Fruit fly (Drosophila melanogaster) whole organism, prepupa: Measurements from ENCODE around the gene RPA1.

ENCODE experiments used
- Blimp-1 ChIP-seq: fragments of 200-800 bp; sonication (Bioruptor generic); optimal IDR thresholded peaks from 3 replicates; lab custom pipeline; 2017; ENCODE audit warnings: missing biosample characterization, missing genetic modification characterization, mild to moderate bottlenecking, moderate library complexity, missing genetic modification reagents
- CG11294 ChIP-seq: fragments of 200-800 bp; sonication (Bioruptor generic); IDR thresholded peaks from 2 replicates; pipeline ENCODE4 v1.3.6; 2022; ENCODE audit warnings: missing biosample characterization, missing genetic modification characterization
- CG11762 ChIP-seq: fragments of 200-800 bp; sonication (Bioruptor generic); optimal IDR thresholded peaks from 3 replicates; lab custom pipeline; 2016; ENCODE audit warnings: missing biosample characterization, missing genetic modification characterization; ENCODE audit not compliant: insufficient read depth
- CG11902 ChIP-seq: fragments of 200-800 bp; sonication (Bioruptor generic); optimal IDR thresholded peaks from 3 replicates; lab custom pipeline; 2016; ENCODE audit warnings: missing biosample characterization, missing genetic modification characterization
- CG15336 ChIP-seq: fragments of 200-800 bp; sonication (Bioruptor generic); IDR thresholded peaks from 2 replicates; pipeline ENCODE4 v1.3.6; 2022; ENCODE audit warnings: missing biosample characterization, missing genetic modification characterization
- CG1621 ChIP-seq: fragments of 200-800 bp; sonication (Bioruptor generic); optimal IDR thresholded peaks from 3 replicates; lab custom pipeline; 2018; ENCODE audit warnings: missing biosample characterization, mild to moderate bottlenecking, missing genetic modification characterization
- CG3032 ChIP-seq: fragments of 200-800 bp; optimal IDR thresholded peaks from 2 replicates; lab custom pipeline; 2019; ENCODE audit warnings: missing biosample characterization, mild to moderate bottlenecking, missing genetic modification characterization, moderate library complexity
- CG31627 ChIP-seq: fragments of 200-800 bp; sonication (Bioruptor generic); optimal IDR thresholded peaks from 3 replicates; lab custom pipeline; 2016; ENCODE audit warnings: missing biosample characterization, missing genetic modification characterization
- CG6163 ChIP-seq: fragments of 200-800 bp; sonication (Bioruptor generic); IDR thresholded peaks from 3 replicates; pipeline ENCODE4 v1.3.6; 2022; ENCODE audit warnings: missing biosample characterization, missing genetic modification characterization
- CG6276 ChIP-seq: fragments of 200-800 bp; sonication (Bioruptor generic); optimal IDR thresholded peaks from 2 replicates; lab custom pipeline; 2017; ENCODE audit warnings: missing biosample characterization, mild to moderate bottlenecking, missing genetic modification characterization
- CG6792 ChIP-seq: fragments of 200-800 bp; sonication (Bioruptor generic); optimal IDR thresholded peaks from 3 replicates; lab custom pipeline; 2016; ENCODE audit warnings: missing biosample characterization, missing genetic modification characterization
- CG6808 ChIP-seq: fragments of 200-800 bp; sonication (Bioruptor generic); optimal IDR thresholded peaks from 3 replicates; lab custom pipeline; 2017; ENCODE audit warnings: missing biosample characterization, missing genetic modification characterization, mild to moderate bottlenecking, moderate library complexity, missing genetic modification reagents
- CG6854 ChIP-seq: fragments of 200-800 bp; sonication (Bioruptor generic); optimal IDR thresholded peaks from 2 replicates; lab custom pipeline; 2017; ENCODE audit warnings: missing biosample characterization, mild to moderate bottlenecking, missing genetic modification characterization
- CG8119 ChIP-seq: fragments of 200-800 bp; sonication (Bioruptor generic); IDR thresholded peaks from 3 replicates; pipeline ENCODE4 v1.3.6; 2022; ENCODE audit warnings: missing biosample characterization, missing genetic modification characterization
- CG8319 ChIP-seq: fragments of 200-800 bp; sonication (Bioruptor generic); optimal IDR thresholded peaks from 3 replicates; lab custom pipeline; 2016; ENCODE audit warnings: missing biosample characterization, missing genetic modification characterization
- Eip75B ChIP-seq: fragments of 200-800 bp; sonication (Bioruptor generic); optimal IDR thresholded peaks from 3 replicates; lab custom pipeline; 2016; ENCODE audit warnings: missing biosample characterization, missing genetic modification characterization
- Eip78C ChIP-seq: fragments of 200-800 bp; sonication (Bioruptor generic); peaks from one replicate; lab custom pipeline; 2016; ENCODE audit warnings: missing biosample characterization, missing genetic modification characterization
- Eip93F ChIP-seq: fragments of 200-800 bp; sonication (Bioruptor generic); optimal IDR thresholded peaks from 2 replicates; lab custom pipeline; 2016; ENCODE audit warnings: missing biosample characterization, mild to moderate bottlenecking, missing genetic modification characterization
- Hr39 ChIP-seq: fragments of 200-800 bp; sonication (Bioruptor generic); optimal IDR thresholded peaks from 2 replicates; lab custom pipeline; 2016; ENCODE audit warnings: missing biosample characterization, missing genetic modification characterization
- Hr4 ChIP-seq: fragments of 200-800 bp; sonication (Bioruptor generic); optimal IDR thresholded peaks from 3 replicates; lab custom pipeline; 2016; ENCODE audit warnings: missing biosample characterization, missing genetic modification characterization
- Lpt ChIP-seq: fragments of 200-800 bp; sonication (Bioruptor generic); optimal IDR thresholded peaks from 3 replicates; lab custom pipeline; 2016; ENCODE audit warnings: missing biosample characterization, missing genetic modification characterization
- Sox14 ChIP-seq: fragments of 200-800 bp; sonication (Bioruptor generic); optimal IDR thresholded peaks from 3 replicates; lab custom pipeline; 2016; ENCODE audit warnings: missing biosample characterization, missing genetic modification characterization
- acj6 ChIP-seq: fragments of 200-800 bp; sonication (Bioruptor generic); optimal IDR thresholded peaks from 3 replicates; lab custom pipeline; 2016; ENCODE audit warnings: missing biosample characterization, missing genetic modification characterization
- dac ChIP-seq: fragments of 200-800 bp; sonication (Bioruptor generic); optimal IDR thresholded peaks from 2 replicates; lab custom pipeline; 2017; ENCODE audit warnings: missing biosample characterization, mild to moderate bottlenecking, missing genetic modification characterization
- dsx ChIP-seq: fragments of 200-800 bp; optimal IDR thresholded peaks from 3 replicates; lab custom pipeline; 2019; ENCODE audit warnings: missing biosample characterization, mild to moderate bottlenecking, missing genetic modification characterization, moderate library complexity; ENCODE audit not compliant: poor library complexity, severe bottlenecking
- eg ChIP-seq: fragments of 200-800 bp; sonication (Bioruptor generic); IDR thresholded peaks from 3 replicates; pipeline ENCODE4 v1.3.6; 2022; ENCODE audit warnings: missing biosample characterization, missing genetic modification characterization
- esn ChIP-seq: fragments of 200-800 bp; sonication (Bioruptor generic); optimal IDR thresholded peaks from 2 replicates; lab custom pipeline; 2016; ENCODE audit warnings: missing biosample characterization, mild to moderate bottlenecking, missing genetic modification characterization, moderate library complexity
- fd85E ChIP-seq: fragments of 200-800 bp; sonication (Bioruptor generic); optimal IDR thresholded peaks from 3 replicates; lab custom pipeline; 2016; ENCODE audit warnings: missing biosample characterization, missing genetic modification characterization
- fkh ChIP-seq: fragments of 200-800 bp; sonication (Bioruptor generic); optimal IDR thresholded peaks from 3 replicates; lab custom pipeline; 2017; ENCODE audit warnings: missing biosample characterization, mild to moderate bottlenecking, missing genetic modification characterization, moderate library complexity
- lz ChIP-seq: fragments of 200-800 bp; sonication (Bioruptor generic); optimal IDR thresholded peaks from 3 replicates; lab custom pipeline; 2016; ENCODE audit warnings: missing biosample characterization, missing genetic modification characterization
- net ChIP-seq: fragments of 200-800 bp; sonication (Bioruptor generic); optimal IDR thresholded peaks from 3 replicates; lab custom pipeline; 2016; ENCODE audit warnings: missing biosample characterization, missing genetic modification characterization
- pdm3 ChIP-seq: fragments of 200-800 bp; sonication (Bioruptor generic); optimal IDR thresholded peaks from 3 replicates; lab custom pipeline; 2016; ENCODE audit warnings: missing biosample characterization, missing genetic modification characterization
- salr ChIP-seq, 2 experiments: fragments of 200-800 bp; sonication (Bioruptor generic); optimal IDR thresholded peaks; 3 replicates each; lab custom pipeline; 2016 to 2018; ENCODE audit warnings: missing biosample characterization in 2 of 2, missing genetic modification characterization in 2 of 2, mild to moderate bottlenecking in 1 of 2
- spab ChIP-seq: fragments of 200-800 bp; sonication (Bioruptor generic); optimal IDR thresholded peaks from 2 replicates; lab custom pipeline; 2017; ENCODE audit warnings: missing biosample characterization, mild to moderate bottlenecking, missing genetic modification characterization, missing genetic modification reagents
- topi ChIP-seq: fragments of 200-800 bp; sonication (Bioruptor generic); optimal IDR thresholded peaks from 3 replicates; lab custom pipeline; 2016; ENCODE audit warnings: missing biosample characterization, missing genetic modification characterization

RPA1 gene

dm6 chr3R:8264302-8265080 is at the start of gene RPA1, which contains the start of gene Mcm2 (continued):
- TF ChIP-seq CG8319 (GFP tag; lab: Kevin White, UChicago) (peak; percentile 71), CG11762 (GFP tag; lab: Kevin White, UChicago) (peak; percentile 69), Blimp-1 (peak; percentile 56), eg (peak; percentile 80), Hr39 (GFP tag; lab: Kevin White, UChicago) (peak; percentile 79), fd85E (GFP tag; lab: Kevin White, UChicago) (no peak), acj6 (GFP tag; lab: Kevin White, UChicago) (peak; percentile 84), CG11294 (GFP tag; lab: Robert Waterston, UW) (peak; percentile 76), CG1621 (tag; lab: Kevin White, UChicago) (no peak), net (GFP tag; lab: Kevin White, UChicago) (peak; percentile 74)

DNA sequence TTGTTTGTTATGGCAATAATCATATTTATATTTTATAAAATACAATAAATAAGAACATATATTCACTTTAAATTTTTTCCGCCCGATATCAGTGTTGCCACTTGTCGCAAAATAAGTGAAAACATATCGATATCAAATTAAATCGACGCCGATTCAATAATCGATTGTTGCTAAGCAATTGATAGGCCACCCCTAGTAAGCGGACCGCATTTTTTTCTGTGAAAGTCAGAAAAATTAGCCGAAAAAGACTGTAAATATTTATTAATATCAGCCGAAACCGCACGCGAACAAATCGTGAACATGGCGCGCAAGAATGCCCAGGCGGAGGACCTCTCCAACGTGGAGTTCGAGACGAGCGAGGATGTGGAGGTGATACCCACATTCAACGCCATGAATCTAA is 48.8 kb upstream of the RPA1 start, which contains the start of gene CG7483:
Gene CG7483 (plus strand): TSS at position 171 of the 400 bp plus-strand sequence.
- peak; percentile 52 for TF ChIP-seq Eip78C
- no peak for TF ChIP-seq CG6276
- TF ChIP-seq, all 60 proteins: peak for 1

DNA sequence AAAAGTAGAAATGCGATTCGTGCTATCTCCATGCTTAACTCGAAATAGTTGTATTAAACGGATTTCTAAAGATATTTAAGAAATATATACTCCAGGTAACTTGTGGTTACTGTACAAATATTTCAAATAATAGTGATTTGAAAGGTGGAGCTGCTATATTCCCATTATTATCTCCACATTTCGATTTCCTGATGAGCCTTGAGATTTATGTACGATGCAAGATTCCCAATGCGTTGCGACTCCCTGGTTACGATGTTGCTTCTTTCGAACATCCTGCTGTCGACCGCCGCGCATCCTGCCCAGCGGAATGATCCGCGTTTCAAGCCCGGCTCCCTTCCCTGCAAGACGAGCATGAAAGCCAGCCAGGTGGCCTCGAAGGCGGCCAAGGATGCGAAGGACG is 47.8 kb upstream of the RPA1 start, which contains the start of the genes CG11694 and CG11698:
Gene CG11694 (minus strand): TSS at position 101 of the 400 bp plus-strand sequence.
Gene CG11698 (plus strand): TSS at position 152 of the 400 bp plus-strand sequence.
- no peak for TF ChIP-seq CG6854 (GFP tag; lab: Kevin White, UChicago)
- no peak for TF ChIP-seq CG11902 (GFP tag; lab: Kevin White, UChicago)
- no peak for TF ChIP-seq lz
- no peak for TF ChIP-seq CG3032
- no peak for TF ChIP-seq fd85E (GFP tag; lab: Kevin White, UChicago)
- no peak for TF ChIP-seq CG6792 (GFP tag; lab: Kevin White, UChicago)
- TF ChIP-seq CG6163 (GFP tag; lab: Robert Waterston, UW): no peak
- TF ChIP-seq dsx (GFP tag; lab: Kevin White, UChicago): no peak
- no peak for TF ChIP-seq spab (GFP tag; lab: Kevin White, UChicago)
- TF ChIP-seq esn (GFP tag; lab: Kevin White, UChicago): no peak
- TF ChIP-seq CG6276: no peak
- TF ChIP-seq topi (GFP tag; lab: Kevin White, UChicago): no peak
- no peak for TF ChIP-seq Lpt

dm6 chr3R:8310678-8311077 is 46.4 kb upstream of the RPA1 start, which contains the start of gene CG11693:
CG11693 (minus strand) TSS chr3R:8310778.
- TF ChIP-seq eg: no peak
- TF ChIP-seq, all 60 proteins: peak for 0

dm6 chr3R:8308515-8308959 is 44.3 kb upstream of the RPA1 start, which contains the start of gene tex:
tex (minus strand) TSS chr3R:8308645.
- no peak for TF ChIP-seq CG15336 (GFP tag; lab: Robert Waterston, UW)
- no peak for TF ChIP-seq dac
- TF ChIP-seq fkh (GFP tag; lab: Kevin White, UChicago): peak; percentile 72
- TF ChIP-seq CG8319 (GFP tag; lab: Kevin White, UChicago): no peak
- no peak for TF ChIP-seq Sox14 (GFP tag; lab: Kevin White, UChicago)
- peak; percentile 34 for TF ChIP-seq Eip78C

DNA sequence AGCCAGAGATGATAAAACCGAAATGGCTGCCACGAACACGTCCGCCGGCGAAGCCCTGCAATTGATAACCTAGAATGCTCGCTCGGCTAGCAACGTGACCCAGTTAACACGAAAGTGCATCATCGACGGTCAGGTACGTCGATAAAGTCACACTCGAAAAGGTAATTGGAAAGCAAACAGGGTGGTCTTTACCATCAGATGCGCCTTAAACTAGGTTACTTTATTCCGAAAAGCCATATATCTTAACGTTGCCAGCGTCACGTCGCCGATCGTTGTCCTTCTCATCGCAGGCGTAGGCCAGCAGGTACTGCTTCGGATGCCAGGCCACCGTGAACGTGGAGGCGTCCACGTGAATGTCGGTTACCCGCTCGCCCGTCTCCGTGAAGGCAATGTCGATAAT is 43.0 kb upstream of the RPA1 start:
- TF ChIP-seq CG8119 (GFP tag; lab: Robert Waterston, UW): no peak
- no peak for TF ChIP-seq Eip75B (GFP tag; lab: Kevin White, UChicago)
- TF ChIP-seq Eip93F (GFP tag; lab: Kevin White, UChicago): no peak
- TF ChIP-seq CG31627 (GFP tag; lab: Kevin White, UChicago): no peak
- TF ChIP-seq CG6808 (GFP tag; lab: Kevin White, UChicago): no peak
- TF ChIP-seq Eip78C: no peak
- TF ChIP-seq Sox14 (GFP tag; lab: Kevin White, UChicago): no peak
- no peak for TF ChIP-seq acj6 (GFP tag; lab: Kevin White, UChicago)
- no peak for TF ChIP-seq CG11294 (GFP tag; lab: Robert Waterston, UW)
- TF ChIP-seq Hr4 (GFP tag; lab: Kevin White, UChicago): no peak
- no peak for TF ChIP-seq salr (GFP tag; optimal IDR thresholded peaks at IDR 0.05; lab: Kevin White, UChicago)
- TF ChIP-seq CG11762 (GFP tag; lab: Kevin White, UChicago): no peak
- TF ChIP-seq dsx (GFP tag; lab: Kevin White, UChicago): no peak
- no peak for TF ChIP-seq pdm3 (GFP tag; lab: Kevin White, UChicago)
